Worm (Caenorhabditis elegans): ENCODE data around the gene T28D6.3.

DNA sequence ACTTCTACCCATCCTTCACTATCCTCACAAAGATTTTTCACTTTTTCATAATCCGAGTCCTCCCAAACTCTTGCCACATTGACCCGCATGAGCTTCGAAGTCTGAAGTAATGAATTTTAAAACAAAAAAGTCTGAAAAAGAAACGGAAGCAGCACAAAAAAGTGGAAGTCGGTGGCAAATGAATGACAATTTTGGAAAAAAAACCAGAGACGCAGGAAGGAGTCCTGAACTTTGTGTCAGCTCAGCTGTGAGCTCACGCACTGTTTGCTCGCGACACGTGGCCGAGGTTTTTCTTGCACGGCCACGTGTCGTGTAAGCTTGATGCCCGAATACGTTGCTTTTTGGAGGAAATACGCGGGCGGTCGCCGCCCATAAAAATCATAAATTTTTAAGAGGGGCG, 20.2 kb upstream of the T28D6.3 start, which contains the start of gene T28D6.7:
- no peak for TF ChIP-seq ets-7 (tag; optimal IDR thresholded peaks at IDR 0.05)
- no peak for TF ChIP-seq ama-1 (optimal IDR thresholded peaks at IDR 0.05)

Data from whole organism, early embryonic.